Worm (Caenorhabditis elegans): ENCODE measurements around the gene trpp-12.

DNA sequence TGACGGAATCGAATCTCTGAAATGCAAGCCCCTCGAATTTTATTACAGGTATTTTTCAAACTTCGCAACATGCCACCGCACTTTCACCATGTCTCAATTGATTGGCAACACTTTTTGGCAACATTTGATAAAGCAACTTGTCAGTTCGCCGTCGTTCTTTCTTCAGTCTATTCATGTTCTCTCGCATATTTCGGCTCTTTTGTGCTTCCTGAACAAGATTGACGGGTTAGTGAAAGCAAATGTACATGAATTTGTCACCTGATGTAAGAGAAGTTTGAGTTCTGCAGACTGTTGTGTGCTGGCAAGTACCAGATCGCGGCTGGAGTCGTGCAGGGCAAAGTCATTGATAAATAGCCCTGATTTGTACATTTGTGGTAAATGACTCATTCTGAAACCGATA, 12.6 kb downstream of the trpp-12 start:
- TF ChIP-seq zfh-2 (GFP tag; conservative IDR thresholded peaks at IDR 0.05) (no peak), sptf-2 (GFP tag; optimal IDR thresholded peaks at IDR 0.05) (no peak), sea-2 (GFP tag; IDR thresholded peaks at IDR 0.05) (no peak), madf-10 (tag; optimal IDR thresholded peaks at IDR 0.05) (no peak), unc-62 (GFP tag; optimal IDR thresholded peaks at IDR 0.05) (peak; percentile 76), mxl-1 (tag; optimal IDR thresholded peaks at IDR 0.05) (no peak), chd-7 (tag; optimal IDR thresholded peaks at IDR 0.05) (peak; percentile 13), sdz-38 (tag; optimal IDR thresholded peaks at IDR 0.05) (no peak), lag-1 (GFP tag; IDR thresholded peaks at IDR 0.05) (no peak), ztf-26 (tag; optimal IDR thresholded peaks at IDR 0.05) (no peak), unc-130 (GFP tag; optimal IDR thresholded peaks at IDR 0.05) (no peak), ccch-3 (GFP tag; optimal IDR thresholded peaks at IDR 0.05) (no peak), hmg-20 (GFP tag; IDR thresholded peaks at IDR 0.05) (no peak)
